ENCODE assay signal across 1 worm cellular context in the genomic region with DNA sequence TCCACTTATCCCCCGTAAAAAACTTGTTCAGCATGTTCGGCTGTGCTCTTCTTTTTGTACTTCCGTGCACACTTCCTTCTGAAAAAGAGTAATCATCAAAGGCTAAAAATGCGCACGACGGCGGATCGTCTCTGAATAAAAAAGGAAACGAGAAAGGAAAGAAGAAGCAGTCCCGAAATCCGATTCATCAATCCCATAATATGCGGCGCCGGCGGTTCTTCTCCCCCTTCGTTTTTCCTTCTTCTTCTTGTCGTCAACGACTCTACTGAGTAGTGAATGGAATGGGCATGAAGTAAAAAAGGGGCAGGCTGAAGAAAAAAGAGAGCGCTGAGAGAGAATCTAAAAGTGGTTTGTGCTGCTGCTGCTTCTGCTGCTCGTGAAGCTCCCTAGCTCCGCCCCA.
TF ChIP-seq lines count a peak whose summit lies in the region.

No protein-coding gene starts in this region.

TF ChIP-seq in whole organism, L4 larva, 104 proteins besides CTCF, POLR2A, EP300 and RAD21 (continued from another document):
- no peak for TF ChIP-seq duxl-1 (tag; optimal IDR thresholded peaks at IDR 0.05; lab: Kevin White, UChicago; ENCODE audit: poor library complexity)
- TF ChIP-seq lsy-2 (tag; optimal IDR thresholded peaks at IDR 0.05; lab: Kevin White, UChicago) = no peak
- TF ChIP-seq snpc-1.2 (GFP tag; IDR thresholded peaks at IDR 0.05; lab: Robert Waterston, UW) = no peak
- no peak for TF ChIP-seq gei-8 (GFP tag; optimal IDR thresholded peaks at IDR 0.05; lab: Kevin White, UChicago)
- no peak for TF ChIP-seq daf-16 (GFP tag; optimal IDR thresholded peaks at IDR 0.05; lab: Kevin White, UChicago)
- no peak for TF ChIP-seq daf-16 (tag; optimal IDR thresholded peaks at IDR 0.05; lab: Kevin White, UChicago)
- peak; percentile 3 for TF ChIP-seq rbr-2 (tag; optimal IDR thresholded peaks at IDR 0.05; lab: Kevin White, UChicago)
- no peak for TF ChIP-seq mdl-1 (tag; optimal IDR thresholded peaks at IDR 0.05; lab: Kevin White, UChicago)
- no peak for TF ChIP-seq lir-3 (tag; optimal IDR thresholded peaks at IDR 0.05; lab: Kevin White, UChicago)
- TF ChIP-seq F37D6.2 (tag; optimal IDR thresholded peaks at IDR 0.05; lab: Kevin White, UChicago) = no peak
- TF ChIP-seq nhr-6 (tag; optimal IDR thresholded peaks at IDR 0.05; lab: Kevin White, UChicago) = no peak
- TF ChIP-seq set-16 (GFP tag; IDR thresholded peaks at IDR 0.05; lab: Robert Waterston, UW) = no peak; the same call in 1 of the 2 replicates
- no peak for TF ChIP-seq nhr-76 (tag; optimal IDR thresholded peaks at IDR 0.05; lab: Kevin White, UChicago)
- no peak for TF ChIP-seq zag-1 (tag; optimal IDR thresholded peaks at IDR 0.05; lab: Kevin White, UChicago)
- TF ChIP-seq pha-4 (GFP tag; IDR thresholded peaks at IDR 0.05; lab: Robert Waterston, UW) = no peak
- no peak for TF ChIP-seq pha-4 (tag; optimal IDR thresholded peaks at IDR 0.05; lab: Kevin White, UChicago)
- no peak for TF ChIP-seq egl-43 (GFP tag; IDR thresholded peaks at IDR 0.05; lab: Robert Waterston, UW)
- no peak for TF ChIP-seq F26F4.8 (GFP tag; conservative IDR thresholded peaks at IDR 0.05; lab: Robert Waterston, UW)
- TF ChIP-seq aha-1 (tag; lab: Kevin White, UChicago) = peak; percentile 9
- TF ChIP-seq ctbp-1 (GFP tag; IDR thresholded peaks at IDR 0.05; lab: Robert Waterston, UW) = peak; percentile 53; the same call in 1 of the 2 replicates
- TF ChIP-seq F10B5.3 (tag; optimal IDR thresholded peaks at IDR 0.05; lab: Kevin White, UChicago) = no peak
